Fruit fly (Drosophila melanogaster): Measurements from ENCODE around the gene CG31735.
A peak's percentile ranks its signal among the peaks of the same experiment; 100 is the strongest.

CG31735 gene

DNA sequence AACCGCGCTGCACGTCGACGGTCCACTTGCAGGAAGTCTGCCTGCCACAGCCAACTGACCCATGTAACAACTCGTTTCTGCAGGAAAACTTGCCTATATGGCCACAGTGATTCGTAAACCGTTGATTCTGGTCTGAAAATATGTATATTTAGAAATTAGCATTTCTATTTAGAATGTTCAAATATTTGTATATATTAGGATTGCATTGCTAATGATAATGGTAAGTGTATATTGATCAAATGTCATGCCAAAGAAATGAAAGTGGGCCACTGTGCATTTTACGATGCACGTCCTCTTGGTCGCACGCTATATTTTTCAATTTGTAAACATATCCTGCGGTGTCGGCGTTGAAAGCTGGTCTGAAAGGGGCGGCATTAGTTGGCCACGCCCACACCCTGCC lies 9.1 kb upstream of the CG31735 start:
- TF ChIP-seq fru (GFP tag; optimal IDR thresholded peaks at IDR 0.05) (peak; percentile 22), dsf (GFP tag; optimal IDR thresholded peaks at IDR 0.05; ENCODE audit: borderline replicate concordance) (no peak), Abd-B (GFP tag; optimal IDR thresholded peaks at IDR 0.05) (no peak), foxo (GFP tag; optimal IDR thresholded peaks at IDR 0.05) (peak in 1 of 2 experiments; percentile 12), Sp1 (GFP tag; optimal IDR thresholded peaks at IDR 0.05) (no peak), h (GFP tag; optimal IDR thresholded peaks at IDR 0.05) (peak; percentile 34), lola (GFP tag; optimal IDR thresholded peaks at IDR 0.05) (no peak)

DNA sequence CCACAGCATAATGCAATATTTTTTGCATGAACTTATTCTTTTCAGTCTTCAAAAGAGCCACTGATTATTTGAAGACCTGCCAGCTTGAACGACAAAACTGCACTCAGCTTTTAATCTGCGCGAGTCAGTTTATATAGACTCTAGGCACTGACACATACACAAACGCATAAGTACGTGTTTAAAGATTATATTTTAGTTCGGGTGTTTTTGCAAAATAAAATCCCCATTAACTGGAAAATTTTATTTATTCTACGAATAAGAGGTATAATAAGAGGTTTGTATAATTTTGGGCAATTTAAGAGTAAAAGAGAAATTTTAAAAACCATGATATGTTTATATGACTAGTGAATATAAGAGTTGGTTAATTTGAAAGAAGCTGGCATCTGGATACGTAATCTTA lies 1.5 kb upstream of the CG31735 start, which contains the start of gene Tep1:
TSS of gene Tep1 (minus strand) at position 101 of the 400 bp plus-strand sequence.
- TF ChIP-seq Myc (optimal IDR thresholded peaks at IDR 0.05): no peak

DNA sequence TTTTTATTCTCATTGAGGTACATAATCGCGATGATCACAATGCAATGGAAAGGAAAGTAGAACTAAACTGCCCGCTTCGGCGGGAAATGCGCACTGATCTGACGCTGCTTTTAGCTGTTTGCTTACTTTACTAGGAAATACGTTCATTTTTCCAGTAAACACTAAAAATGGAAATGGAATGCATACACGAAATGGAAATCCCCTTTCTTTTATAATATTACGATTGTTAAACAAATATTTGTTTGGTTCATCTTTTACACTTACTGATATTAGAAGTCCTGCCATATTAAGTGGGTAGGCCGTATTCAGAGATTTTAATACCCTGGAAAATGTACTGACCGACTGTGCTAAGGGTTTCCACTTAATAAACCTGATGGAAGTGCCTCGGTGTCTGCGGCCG lies 5.2 kb downstream of the CG31735 start, which contains the start of gene CG31823:
TSS of gene CG31823 (minus strand) at position 101 of the 400 bp plus-strand sequence.
- TF ChIP-seq Hnf4 (GFP tag; optimal IDR thresholded peaks at IDR 0.05) (no peak), Hr78 (GFP tag; optimal IDR thresholded peaks at IDR 0.05) (no peak), HLH106 (tag; optimal IDR thresholded peaks at IDR 0.05) (no peak), fru (GFP tag; optimal IDR thresholded peaks at IDR 0.05) (no peak), CG32264 (GFP tag; optimal IDR thresholded peaks at IDR 0.05) (no peak)

DNA sequence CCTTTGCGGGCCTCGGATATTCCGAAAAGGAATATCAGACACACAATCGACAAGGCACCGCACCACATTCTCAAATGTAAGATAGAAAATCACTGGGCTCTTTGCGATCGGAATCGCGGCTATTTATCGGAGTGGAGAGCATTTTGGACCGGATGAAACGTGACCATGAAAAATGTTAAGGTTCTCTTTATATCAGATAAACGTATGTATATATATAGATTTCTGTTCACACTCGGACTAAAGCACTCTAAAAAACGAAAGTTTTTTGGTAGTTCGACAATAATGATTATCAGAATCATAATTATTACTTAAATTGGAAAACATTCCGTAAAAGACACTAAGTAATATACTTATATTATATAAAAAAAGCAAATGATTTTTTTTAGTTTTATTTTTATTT lies 7.1 kb downstream of the CG31735 start, which contains the start of gene CG31821:
TSS of gene CG31821 (minus strand) at position 101 of the 400 bp plus-strand sequence.
- TF ChIP-seq foxo (GFP tag; optimal IDR thresholded peaks at IDR 0.05) (no peak), GATAd (GFP tag; optimal IDR thresholded peaks at IDR 0.05) (no peak), Rel (GFP tag; optimal IDR thresholded peaks at IDR 0.05) (no peak), Rel (tag; optimal IDR thresholded peaks at IDR 0.05) (no peak), Mio (GFP tag; optimal IDR thresholded peaks at IDR 0.05) (no peak)

DNA sequence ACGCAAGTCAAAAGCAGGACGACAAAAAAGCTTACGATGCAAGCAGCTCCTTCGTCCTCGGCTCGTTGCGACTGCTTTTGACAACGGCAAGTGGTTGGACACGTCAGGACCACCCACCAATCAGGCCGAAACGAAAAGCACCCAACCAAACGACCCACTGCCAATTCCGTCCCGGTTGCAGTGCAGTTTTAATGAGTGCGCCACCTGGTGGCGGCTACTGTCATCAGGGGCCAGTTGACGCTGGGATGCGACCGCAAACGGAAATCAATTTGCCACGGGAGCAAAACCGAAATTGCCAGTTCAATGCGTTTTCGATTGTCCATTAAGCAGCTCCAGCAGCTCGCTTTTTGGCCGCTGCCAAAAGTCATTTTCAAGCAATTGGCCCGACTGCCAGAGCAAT lies 8.5 kb downstream of the CG31735 start:
- TF ChIP-seq lola (GFP tag; optimal IDR thresholded peaks at IDR 0.05) (no peak), sage (GFP tag; optimal IDR thresholded peaks at IDR 0.05) (no peak), h (GFP tag; optimal IDR thresholded peaks at IDR 0.05) (no peak), br (GFP tag; optimal IDR thresholded peaks at IDR 0.05) (no peak), Hr83 (GFP tag; optimal IDR thresholded peaks at IDR 0.05; ENCODE audit: poor library complexity, severe bottlenecking) (no peak), dmrt93B (GFP tag; optimal IDR thresholded peaks at IDR 0.05) (no peak), jim (GFP tag; optimal IDR thresholded peaks at IDR 0.05) (no peak), Mio (GFP tag; optimal IDR thresholded peaks at IDR 0.05) (no peak), Vsx2 (GFP tag; optimal IDR thresholded peaks at IDR 0.05; ENCODE audit: partially characterized antibody) (no peak), Sp1 (GFP tag; optimal IDR thresholded peaks at IDR 0.05) (no peak), Dfd (GFP tag; optimal IDR thresholded peaks at IDR 0.05) (no peak), dsf (GFP tag; optimal IDR thresholded peaks at IDR 0.05; ENCODE audit: borderline replicate concordance) (no peak), Jra (GFP tag; optimal IDR thresholded peaks at IDR 0.05) (no peak), ey (GFP tag; optimal IDR thresholded peaks at IDR 0.05) (no peak), tai (GFP tag; optimal IDR thresholded peaks at IDR 0.05) (no peak), foxo (GFP tag; optimal IDR thresholded peaks at IDR 0.05) (no peak), CrebA (GFP tag; optimal IDR thresholded peaks at IDR 0.05; ENCODE audit: borderline replicate concordance) (no peak), OdsH (GFP tag; optimal IDR thresholded peaks at IDR 0.05) (no peak), rgr (GFP tag; optimal IDR thresholded peaks at IDR 0.05) (no peak)

DNA sequence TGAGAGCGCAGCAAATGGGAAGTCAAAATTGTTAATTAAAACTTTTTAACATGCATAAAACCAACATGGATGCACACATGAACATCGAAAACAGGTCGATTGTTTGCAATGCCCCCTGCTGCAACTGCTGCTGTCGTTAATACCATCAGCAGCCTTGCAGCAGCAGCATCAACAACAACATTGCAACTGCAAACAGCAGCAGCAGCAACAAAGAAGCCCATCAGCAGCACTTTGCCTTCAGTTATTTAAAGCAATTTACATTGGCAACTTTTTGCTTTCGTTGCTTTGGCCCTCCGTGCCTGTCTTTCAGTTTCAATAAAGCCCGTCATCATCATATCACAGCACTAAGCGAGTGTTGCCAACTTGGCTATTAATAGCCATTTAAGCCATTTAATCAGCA lies 12.1 kb downstream of the CG31735 start:
- TF ChIP-seq psq (GFP tag; optimal IDR thresholded peaks at IDR 0.05) (no peak), Hr78 (GFP tag; optimal IDR thresholded peaks at IDR 0.05) (no peak), brk (GFP tag; optimal IDR thresholded peaks at IDR 0.05) (no peak), Mio (GFP tag; optimal IDR thresholded peaks at IDR 0.05) (no peak), sv (GFP tag; optimal IDR thresholded peaks at IDR 0.05) (no peak), Rel (GFP tag; optimal IDR thresholded peaks at IDR 0.05) (no peak), Rel (tag; optimal IDR thresholded peaks at IDR 0.05) (no peak), Jra (GFP tag; optimal IDR thresholded peaks at IDR 0.05) (no peak), rgr (GFP tag; optimal IDR thresholded peaks at IDR 0.05) (no peak), dsf (GFP tag; optimal IDR thresholded peaks at IDR 0.05; ENCODE audit: borderline replicate concordance) (no peak), dl (GFP tag; optimal IDR thresholded peaks at IDR 0.05; ENCODE audit: insufficient read depth in 1 of 2, partially characterized antibody in 2 of 2) (no peak), sage (GFP tag; optimal IDR thresholded peaks at IDR 0.05) (no peak), CG9705 (GFP tag; optimal IDR thresholded peaks at IDR 0.05) (no peak), fru (GFP tag; optimal IDR thresholded peaks at IDR 0.05) (no peak), CG32264 (GFP tag; optimal IDR thresholded peaks at IDR 0.05) (no peak), foxo (GFP tag; optimal IDR thresholded peaks at IDR 0.05) (no peak)
